Worm (Caenorhabditis elegans) whole organism, young adult: ENCODE data around the gene F44E2.6.

Source experiments
- B0261.1 ChIP-seq: sonication (generic microtip); optimal IDR thresholded peaks from 2 replicates; lab custom pipeline; 2016; ENCODE audit warnings: mild to moderate bottlenecking, missing genetic modification characterization, moderate library complexity, missing compliant biosample characterization
- C06A6.2 ChIP-seq: fragments of 200-800 bp; sonication (Bioruptor generic); conservative IDR thresholded peaks from 2 replicates; pipeline ENCODE4 v1.3.6; 2022; ENCODE audit warnings: missing genetic modification characterization, missing compliant biosample characterization
- D2030.7 ChIP-seq: fragments of 200-800 bp; sonication (Bioruptor generic); IDR thresholded peaks from 2 replicates; pipeline ENCODE4 v1.3.6; 2022; ENCODE audit warnings: missing genetic modification reagents, missing genetic modification characterization, missing compliant biosample characterization
- F22D6.2 ChIP-seq: sonication (generic microtip); optimal IDR thresholded peaks from 2 replicates; lab custom pipeline; 2016; ENCODE audit warnings: mild to moderate bottlenecking, missing genetic modification characterization, missing compliant biosample characterization
- F33H1.4 ChIP-seq: fragments of 200-800 bp; sonication (Bioruptor generic); IDR thresholded peaks from 2 replicates; pipeline ENCODE4 v1.3.6; 2022; ENCODE audit warnings: missing genetic modification reagents, missing genetic modification characterization, missing compliant biosample characterization
- F52B5.7 ChIP-seq: sonication (generic microtip); optimal IDR thresholded peaks from 2 replicates; lab custom pipeline; 2016; ENCODE audit warnings: mild to moderate bottlenecking, missing genetic modification characterization, missing compliant biosample characterization
- K11D2.4 ChIP-seq: fragments of 200-800 bp; sonication (Bioruptor generic); IDR thresholded peaks from 2 replicates; pipeline ENCODE4 v1.3.6; 2022; ENCODE audit warnings: missing genetic modification reagents, missing genetic modification characterization, missing compliant biosample characterization
- K12H6.12 ChIP-seq: fragments of 200-800 bp; sonication (Bioruptor generic); optimal IDR thresholded peaks from 2 replicates; lab custom pipeline; 2018; ENCODE audit warnings: mild to moderate bottlenecking, missing genetic modification characterization, missing compliant biosample characterization
- Y67H2A.10 ChIP-seq: fragments of 200-800 bp; sonication (Bioruptor generic); conservative IDR thresholded peaks from 2 replicates; pipeline ENCODE4 v1.3.6; 2022; ENCODE audit warnings: missing genetic modification reagents, missing genetic modification characterization, missing compliant biosample characterization
- ZK185.1 ChIP-seq: sonication (generic microtip); optimal IDR thresholded peaks from 2 replicates; lab custom pipeline; 2016; ENCODE audit warnings: mild to moderate bottlenecking, missing genetic modification characterization, missing compliant biosample characterization; ENCODE audit not compliant: poor library complexity, severe bottlenecking
- atf-7 ChIP-seq: sonication (generic microtip); optimal IDR thresholded peaks from 2 replicates; lab custom pipeline; 2017; ENCODE audit warnings: mild to moderate bottlenecking, missing genetic modification characterization, missing compliant biosample characterization
- attf-5 ChIP-seq: fragments of 200-800 bp; sonication (Bioruptor generic); optimal IDR thresholded peaks from 2 replicates; lab custom pipeline; 2018; ENCODE audit warnings: mild to moderate bottlenecking, missing genetic modification characterization, missing compliant biosample characterization
- bed-1 ChIP-seq: fragments of 200-800 bp; sonication (Bioruptor generic); IDR thresholded peaks from 2 replicates; pipeline ENCODE4 v1.3.6; 2022; ENCODE audit warnings: missing genetic modification reagents, missing genetic modification characterization, missing compliant biosample characterization
- cebp-1 ChIP-seq, 2 experiments: fragments of 200-800 bp in 1 of 2; sonication (Bioruptor generic) in 1 of 2; sonication (generic microtip) in 1 of 2; IDR thresholded peaks in 1 of 2; optimal IDR thresholded peaks in 1 of 2; 2 replicates each; pipeline versions ENCODE4 v1.3.6 to Lab custom; 2017 to 2022; ENCODE audit warnings: missing compliant biosample characterization in 2 of 2, missing genetic modification characterization in 2 of 2, mild to moderate bottlenecking in 1 of 2, missing genetic modification reagents in 1 of 2, moderate library complexity in 1 of 2
- ceh-27 ChIP-seq: fragments of 200-800 bp; sonication (Bioruptor generic); optimal IDR thresholded peaks from 2 replicates; lab custom pipeline; 2018; ENCODE audit warnings: mild to moderate bottlenecking, missing genetic modification characterization, moderate library complexity, missing compliant biosample characterization
- chd-7 ChIP-seq: sonication (generic microtip); optimal IDR thresholded peaks from 2 replicates; lab custom pipeline; 2016; ENCODE audit warnings: mild to moderate bottlenecking, missing genetic modification characterization, moderate library complexity, missing compliant biosample characterization
- dox-1 ChIP-seq: fragments of 200-800 bp; sonication (Bioruptor generic); IDR thresholded peaks from 2 replicates; pipeline ENCODE4 v1.3.6; 2022; ENCODE audit warnings: missing genetic modification reagents, missing genetic modification characterization, missing compliant biosample characterization
- dpl-1 ChIP-seq: fragments of 150-350 bp; optimal IDR thresholded peaks from 2 replicates; lab custom pipeline; 2014; ENCODE audit warnings: missing biosample characterization, missing genetic modification reagents, missing genetic modification characterization
- egl-44 ChIP-seq: fragments of 200-800 bp; sonication (Bioruptor generic); IDR thresholded peaks from 2 replicates; pipeline ENCODE4 v1.3.6; 2022; ENCODE audit warnings: missing genetic modification reagents, missing genetic modification characterization, missing compliant biosample characterization
- egrh-3 ChIP-seq: fragments of 200-800 bp; sonication (Bioruptor generic); IDR thresholded peaks from 2 replicates; pipeline ENCODE4 v1.3.6; 2022; ENCODE audit warnings: missing genetic modification reagents, missing genetic modification characterization, missing compliant biosample characterization
- ets-4 ChIP-seq: fragments of 200-800 bp; sonication (Bioruptor generic); optimal IDR thresholded peaks from 2 replicates; lab custom pipeline; 2018; ENCODE audit warnings: mild to moderate bottlenecking, missing genetic modification characterization, missing compliant biosample characterization
- gei-17 ChIP-seq: fragments of 200-800 bp; sonication (Bioruptor generic); optimal IDR thresholded peaks from 2 replicates; lab custom pipeline; 2018; ENCODE audit warnings: mild to moderate bottlenecking, missing genetic modification characterization, missing compliant biosample characterization
- hlh-26 ChIP-seq: fragments of 200-800 bp; sonication (Bioruptor generic); conservative IDR thresholded peaks from 2 replicates; pipeline ENCODE4 v1.3.6; 2022; ENCODE audit warnings: missing genetic modification reagents, missing genetic modification characterization, missing compliant biosample characterization
- let-607 ChIP-seq, 2 experiments: fragments of 200-800 bp in 1 of 2; sonication (Bioruptor generic) in 1 of 2; sonication (generic microtip) in 1 of 2; optimal IDR thresholded peaks; 2 replicates each; lab custom pipeline; 2016 to 2018; ENCODE audit warnings: mild to moderate bottlenecking in 2 of 2, missing compliant biosample characterization in 2 of 2, missing genetic modification characterization in 2 of 2, moderate library complexity in 2 of 2, missing genotype in 1 of 2
- lin-26 ChIP-seq: fragments of 200-800 bp; sonication (Bioruptor generic); IDR thresholded peaks from 2 replicates; pipeline ENCODE4 v1.3.6; 2022; ENCODE audit warnings: missing genetic modification reagents, missing genetic modification characterization, missing compliant biosample characterization
- lin-35 ChIP-seq, 3 experiments: fragments of 150-350 bp in 2 of 3; sonication (generic microtip) in 1 of 3; optimal IDR thresholded peaks; 2 replicates each; lab custom pipeline; 2014 to 2018; ENCODE audit warnings: missing biosample characterization in 3 of 3, missing genetic modification characterization in 3 of 3, missing genetic modification reagents in 3 of 3
- lin-40 ChIP-seq: sonication (generic microtip); optimal IDR thresholded peaks from 2 replicates; lab custom pipeline; 2016; ENCODE audit warnings: missing genetic modification characterization, mild to moderate bottlenecking, missing compliant biosample characterization, missing genotype, missing genetic modification reagents
- lin-54 ChIP-seq: fragments of 200-800 bp; sonication (Bioruptor generic); optimal IDR thresholded peaks from 2 replicates; lab custom pipeline; 2018; ENCODE audit warnings: mild to moderate bottlenecking, missing genetic modification characterization, missing compliant biosample characterization
- lsl-1 ChIP-seq: fragments of 200-800 bp; sonication (Bioruptor generic); optimal IDR thresholded peaks from 2 replicates; lab custom pipeline; 2018; ENCODE audit warnings: mild to moderate bottlenecking, missing genetic modification characterization, moderate library complexity, missing compliant biosample characterization
- madf-10 ChIP-seq: sonication (generic microtip); optimal IDR thresholded peaks from 2 replicates; lab custom pipeline; 2016; ENCODE audit warnings: mild to moderate bottlenecking, missing genetic modification characterization, missing compliant biosample characterization
- madf-3 ChIP-seq: fragments of 200-800 bp; sonication (Bioruptor generic); IDR thresholded peaks from 2 replicates; pipeline ENCODE4 v1.3.6; 2022; ENCODE audit warnings: missing genetic modification reagents, missing genetic modification characterization, missing compliant biosample characterization
- madf-6 ChIP-seq: fragments of 200-800 bp; sonication (Bioruptor generic); IDR thresholded peaks from 2 replicates; pipeline ENCODE4 v1.3.6; 2022; ENCODE audit warnings: missing genetic modification reagents, missing genetic modification characterization, missing compliant biosample characterization
- mcd-1 ChIP-seq: fragments of 200-800 bp; sonication (Bioruptor generic); IDR thresholded peaks from 2 replicates; pipeline ENCODE4 v1.3.6; 2022; ENCODE audit warnings: missing genetic modification reagents, missing genetic modification characterization, missing compliant biosample characterization
- nfyb-1 ChIP-seq: fragments of 200-800 bp; sonication (Bioruptor generic); IDR thresholded peaks from 2 replicates; pipeline ENCODE4 v1.3.6; 2022; ENCODE audit warnings: missing genetic modification reagents, missing genetic modification characterization, missing compliant biosample characterization
- nhr-80 ChIP-seq: sonication (generic microtip); optimal IDR thresholded peaks from 2 replicates; lab custom pipeline; 2016; ENCODE audit warnings: missing genetic modification characterization, missing compliant biosample characterization
- pbrm-1 ChIP-seq: fragments of 200-800 bp; sonication (Bioruptor generic); IDR thresholded peaks from 2 replicates; pipeline ENCODE4 v1.3.6; 2022; ENCODE audit warnings: missing genetic modification reagents, missing genetic modification characterization, missing compliant biosample characterization
- pha-4 ChIP-seq: fragments of 150-350 bp; sonication (generic microtip); optimal IDR thresholded peaks from 2 replicates; lab custom pipeline; 2014; ENCODE audit warnings: missing biosample characterization, missing genetic modification reagents, missing genetic modification characterization
- repo-1 ChIP-seq: sonication (generic microtip); optimal IDR thresholded peaks from 2 replicates; lab custom pipeline; 2017; ENCODE audit warnings: mild to moderate bottlenecking, missing genetic modification characterization, missing compliant biosample characterization
- snpc-4 ChIP-seq, 5 experiments: fragments of 150-350 bp in 1 of 5; sonication (generic microtip) in 4 of 5; optimal IDR thresholded peaks; 2 replicates each; lab custom pipeline; 2014 to 2018; ENCODE audit warnings: missing genetic modification characterization in 5 of 5, missing biosample characterization in 3 of 5, antibody characterized with exemption in 2 of 5, mild to moderate bottlenecking in 2 of 5, missing compliant biosample characterization in 2 of 5, missing genotype in 2 of 5, moderate library complexity in 2 of 5, missing genetic modification reagents in 1 of 5
- somi-1 ChIP-seq: fragments of 200-800 bp; sonication (Bioruptor generic); optimal IDR thresholded peaks from 2 replicates; lab custom pipeline; 2018; ENCODE audit warnings: mild to moderate bottlenecking, missing genetic modification characterization, missing compliant biosample characterization
- tbp1 ChIP-seq: fragments of 200-800 bp; sonication (Bioruptor generic); optimal IDR thresholded peaks from 2 replicates; lab custom pipeline; 2018; ENCODE audit warnings: mild to moderate bottlenecking, missing genetic modification characterization, missing compliant biosample characterization
- tlf-1 ChIP-seq: fragments of 200-800 bp; sonication (Bioruptor generic); optimal IDR thresholded peaks from 2 replicates; lab custom pipeline; 2018; ENCODE audit warnings: mild to moderate bottlenecking, missing genetic modification characterization, missing compliant biosample characterization
- unc-62 ChIP-seq: fragments of 150-350 bp; optimal IDR thresholded peaks from 2 replicates; lab custom pipeline; 2014; ENCODE audit warnings: missing biosample characterization, missing genetic modification reagents, missing genetic modification characterization
- zfh-2 ChIP-seq: fragments of 200-800 bp; sonication (Bioruptor generic); conservative IDR thresholded peaks from 2 replicates; pipeline ENCODE4 v1.3.6; 2022; ENCODE audit warnings: missing genetic modification reagents, missing genetic modification characterization, missing compliant biosample characterization
- ztf-26 ChIP-seq: sonication (generic microtip); optimal IDR thresholded peaks from 2 replicates; lab custom pipeline; 2017; ENCODE audit warnings: missing genetic modification characterization, missing compliant biosample characterization
- ztf-3 ChIP-seq: fragments of 200-800 bp; sonication (Bioruptor generic); optimal IDR thresholded peaks from 2 replicates; lab custom pipeline; 2018; ENCODE audit warnings: mild to moderate bottlenecking, missing genetic modification characterization, missing compliant biosample characterization

F44E2.6 gene

DNA sequence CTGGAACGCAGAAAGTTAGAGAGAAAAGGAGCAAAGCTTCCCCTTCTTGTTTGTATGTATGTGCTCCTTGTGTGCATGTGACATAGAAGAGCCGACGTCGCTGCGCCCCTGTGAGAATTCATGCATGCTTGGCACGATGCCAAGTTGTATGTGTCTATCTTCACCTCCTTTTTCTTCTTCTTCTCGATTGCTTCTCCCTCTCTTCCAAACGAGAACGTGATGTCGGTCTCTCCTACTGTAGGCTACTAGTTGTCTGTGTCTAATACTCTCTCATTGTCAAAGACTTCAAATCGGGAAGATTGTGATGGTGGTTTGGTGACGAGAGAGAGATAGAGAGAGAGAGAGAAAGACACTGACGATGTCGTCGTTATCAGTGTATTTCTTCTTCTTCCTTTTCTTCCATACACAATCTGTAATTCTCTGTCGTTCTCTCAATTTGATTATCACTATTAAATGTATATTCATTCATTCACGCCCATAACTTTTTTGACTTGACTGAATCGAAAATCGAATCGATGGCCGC lies 47.7 kb downstream of the F44E2.6 start:
- TF ChIP-seq madf-6 (no peak), Y67H2A.10 (no peak), F52B5.7 (tag; lab: Kevin White, UChicago) (peak; percentile 16), ets-4 (GFP tag; lab: Kevin White, UChicago) (peak; percentile 80), somi-1 (GFP tag; lab: Kevin White, UChicago) (peak; percentile 93), ceh-27 (GFP tag; lab: Kevin White, UChicago) (peak; percentile 23), ZK185.1 (tag; lab: Kevin White, UChicago) (peak; percentile 84), K12H6.12 (peak; percentile 81), madf-3 (GFP tag; lab: Robert Waterston, UW) (no peak), snpc-4 (GFP tag; optimal IDR thresholded peaks at IDR 0.05; lab: Kevin White, UChicago) (peak; percentile 22), snpc-4 (tag; optimal IDR thresholded peaks at IDR 0.05; lab: Kevin White, UChicago) (peak; percentile 29 to 69 (median 43)), F22D6.2 (tag; lab: Kevin White, UChicago) (peak; percentile 29), tbp1 (GFP tag; lab: Kevin White, UChicago) (peak; percentile 46), B0261.1 (tag; lab: Kevin White, UChicago) (no peak), repo-1 (tag; lab: Kevin White, UChicago) (no peak), pha-4 (tag; lab: Kevin White, UChicago) (no peak), chd-7 (peak; percentile 71), attf-5 (GFP tag; lab: Kevin White, UChicago) (peak; percentile 89), bed-1 (GFP tag; lab: Robert Waterston, UW) (no peak), F33H1.4 (GFP tag; lab: Robert Waterston, UW) (0 out of 2 replicates have a peak, but pooled peaks have one; percentile 6), egl-44 (peak; percentile 67; the same call in 1 of the 2 replicates), hlh-26 (GFP tag; lab: Robert Waterston, UW) (no peak), tlf-1 (GFP tag; lab: Kevin White, UChicago) (peak; percentile 9), atf-7 (peak; percentile 90), ztf-26 (tag; lab: Kevin White, UChicago) (peak; percentile 77), unc-62 (GFP tag; lab: Kevin White, UChicago) (peak; percentile 74), dpl-1 (GFP tag; lab: Kevin White, UChicago) (no peak), lin-35 (GFP tag; optimal IDR thresholded peaks at IDR 0.05; lab: Kevin White, UChicago) (peak in 1 of 3 experiments; percentile 74), nhr-80 (tag; lab: Kevin White, UChicago) (peak; percentile 99), gei-17 (GFP tag; lab: Kevin White, UChicago) (no peak), let-607 (tag; optimal IDR thresholded peaks at IDR 0.05; lab: Kevin White, UChicago) (peak; percentile 9 to 78), lin-26 (peak; percentile 69; the same call in 1 of the 2 replicates), D2030.7 (no peak), lin-40 (tag; lab: Kevin White, UChicago) (peak; percentile 91), K11D2.4 (GFP tag; lab: Robert Waterston, UW) (peak; percentile 74), C06A6.2 (peak; percentile 65), pbrm-1 (0 out of 2 replicates have a peak, but pooled peaks have one; percentile 17), ztf-3 (GFP tag; lab: Kevin White, UChicago) (peak; percentile 76), nfyb-1 (GFP tag; lab: Robert Waterston, UW) (0 out of 2 replicates have a peak, but pooled peaks have one; percentile 68), lsl-1 (GFP tag; lab: Kevin White, UChicago) (peak; percentile 9), egrh-3 (GFP tag; lab: Robert Waterston, UW) (peak; percentile 25; the same call in 1 of the 2 replicates), cebp-1 (GFP tag; IDR thresholded peaks at IDR 0.05; lab: Robert Waterston, UW) (peak; percentile 55), cebp-1 (tag; optimal IDR thresholded peaks at IDR 0.05; lab: Kevin White, UChicago) (peak; percentile 81), mcd-1 (GFP tag; lab: Robert Waterston, UW) (peak; percentile 55), lin-54 (peak; percentile 20), madf-10 (tag; lab: Kevin White, UChicago) (peak; percentile 82), dox-1 (GFP tag; lab: Robert Waterston, UW) (peak; percentile 87), zfh-2 (GFP tag; lab: Robert Waterston, UW) (peak; percentile 75)
